Worm (Caenorhabditis elegans) whole organism, young adult: Measurements from ENCODE around the gene W01F3.2.

ENCODE experiments used
- F10E7.11 ChIP-seq: sonication (generic microtip); optimal IDR thresholded peaks from 2 replicates; lab custom pipeline; 2017; ENCODE audit warnings: mild to moderate bottlenecking, missing genetic modification characterization, moderate library complexity, missing compliant biosample characterization
- F49E8.2 ChIP-seq: sonication (generic microtip); optimal IDR thresholded peaks from 3 replicates; lab custom pipeline; 2017; ENCODE audit warnings: missing genetic modification characterization, mild to moderate bottlenecking, missing compliant biosample characterization, antibody characterized with exemption, moderate library complexity; ENCODE audit not compliant: insufficient read depth
- F57A8.1 ChIP-seq: fragments of 200-800 bp; sonication (Bioruptor generic); optimal IDR thresholded peaks from 2 replicates; lab custom pipeline; 2018; ENCODE audit warnings: mild to moderate bottlenecking, missing genetic modification characterization, moderate library complexity, missing compliant biosample characterization
- K11D2.4 ChIP-seq: fragments of 200-800 bp; sonication (Bioruptor generic); IDR thresholded peaks from 2 replicates; pipeline ENCODE4 v1.3.6; 2022; ENCODE audit warnings: missing genetic modification reagents, missing genetic modification characterization, missing compliant biosample characterization
- ama-1 ChIP-seq, 3 experiments: fragments of 150-350 bp in 1 of 3; sonication (generic microtip) in 2 of 3; optimal IDR thresholded peaks; 2 replicates each; lab custom pipeline; 2014 to 2018; ENCODE audit warnings: missing biosample characterization in 2 of 3, missing genetic modification characterization in 2 of 3, missing genetic modification reagents in 2 of 3
- cebp-1 ChIP-seq, 2 experiments: fragments of 200-800 bp in 1 of 2; sonication (Bioruptor generic) in 1 of 2; sonication (generic microtip) in 1 of 2; IDR thresholded peaks in 1 of 2; optimal IDR thresholded peaks in 1 of 2; 2 replicates each; pipeline versions ENCODE4 v1.3.6 to Lab custom; 2017 to 2022; ENCODE audit warnings: missing compliant biosample characterization in 2 of 2, missing genetic modification characterization in 2 of 2, mild to moderate bottlenecking in 1 of 2, missing genetic modification reagents in 1 of 2, moderate library complexity in 1 of 2
- ets-4 ChIP-seq: fragments of 200-800 bp; sonication (Bioruptor generic); optimal IDR thresholded peaks from 2 replicates; lab custom pipeline; 2018; ENCODE audit warnings: mild to moderate bottlenecking, missing genetic modification characterization, missing compliant biosample characterization
- lin-40 ChIP-seq: sonication (generic microtip); optimal IDR thresholded peaks from 2 replicates; lab custom pipeline; 2016; ENCODE audit warnings: missing genetic modification characterization, mild to moderate bottlenecking, missing compliant biosample characterization, missing genotype, missing genetic modification reagents
- lsy-27 ChIP-seq: sonication (generic microtip); optimal IDR thresholded peaks from 2 replicates; lab custom pipeline; 2017; ENCODE audit warnings: missing genetic modification characterization, mild to moderate bottlenecking, missing compliant biosample characterization, antibody characterized with exemption, missing genotype, borderline replicate concordance; ENCODE audit not compliant: insufficient read depth
- nfya-1 ChIP-seq: sonication (generic microtip); optimal IDR thresholded peaks from 2 replicates; lab custom pipeline; 2017; ENCODE audit warnings: antibody characterized with exemption, missing compliant biosample characterization, missing genetic modification characterization, borderline replicate concordance; ENCODE audit not compliant: insufficient read depth
- pha-4 ChIP-seq: fragments of 150-350 bp; sonication (generic microtip); optimal IDR thresholded peaks from 2 replicates; lab custom pipeline; 2014; ENCODE audit warnings: missing biosample characterization, missing genetic modification reagents, missing genetic modification characterization
- repo-1 ChIP-seq: sonication (generic microtip); optimal IDR thresholded peaks from 2 replicates; lab custom pipeline; 2017; ENCODE audit warnings: mild to moderate bottlenecking, missing genetic modification characterization, missing compliant biosample characterization
- snpc-1.3 ChIP-seq: sonication (generic microtip); optimal IDR thresholded peaks from 2 replicates; lab custom pipeline; 2017; ENCODE audit warnings: missing genetic modification characterization, mild to moderate bottlenecking, missing compliant biosample characterization, antibody characterized with exemption, moderate library complexity, missing genotype, missing genetic modification reagents; ENCODE audit not compliant: insufficient read depth
- unc-130 ChIP-seq: sonication (generic microtip); optimal IDR thresholded peaks from 2 replicates; lab custom pipeline; 2016; ENCODE audit warnings: missing genetic modification reagents, missing genetic modification characterization, missing compliant biosample characterization

ce11 chrV:20662474-20662873 is 2.3 kb downstream of the W01F3.2 start:
- TF ChIP-seq ama-1 (optimal IDR thresholded peaks at IDR 0.05; lab: Kevin White, UChicago) (no peak), ama-1 (GFP tag; optimal IDR thresholded peaks at IDR 0.05; lab: Kevin White, UChicago) (no peak), unc-130 (GFP tag; lab: Kevin White, UChicago) (no peak), lin-40 (no peak), cebp-1 (GFP tag; IDR thresholded peaks at IDR 0.05; lab: Robert Waterston, UW) (no peak), cebp-1 (tag; optimal IDR thresholded peaks at IDR 0.05; lab: Kevin White, UChicago) (no peak), F49E8.2 (tag; lab: Kevin White, UChicago) (no peak), lsy-27 (tag; lab: Kevin White, UChicago) (no peak), K11D2.4 (GFP tag; lab: Robert Waterston, UW) (no peak), snpc-1.3 (tag; lab: Kevin White, UChicago) (no peak), repo-1 (tag; lab: Kevin White, UChicago) (no peak), nfya-1 (no peak), ets-4 (GFP tag; lab: Kevin White, UChicago) (no peak), F57A8.1 (GFP tag; lab: Kevin White, UChicago) (no peak), pha-4 (tag; lab: Kevin White, UChicago) (no peak), F10E7.11 (tag; lab: Kevin White, UChicago) (no peak)
